Worm (Caenorhabditis elegans) whole organism, young adult: ENCODE data around the gene C32D5.7.

Experiments used
- B0261.1 ChIP-seq: sonication (generic microtip); optimal IDR thresholded peaks from 2 replicates; lab custom pipeline; 2016; ENCODE audit warnings: mild to moderate bottlenecking, missing genetic modification characterization, moderate library complexity, missing compliant biosample characterization
- F22D6.2 ChIP-seq: sonication (generic microtip); optimal IDR thresholded peaks from 2 replicates; lab custom pipeline; 2016; ENCODE audit warnings: mild to moderate bottlenecking, missing genetic modification characterization, missing compliant biosample characterization
- F23B12.7 ChIP-seq: sonication (generic microtip); optimal IDR thresholded peaks from 2 replicates; lab custom pipeline; 2017; ENCODE audit warnings: missing genetic modification characterization, mild to moderate bottlenecking, missing compliant biosample characterization, antibody characterized with exemption, moderate library complexity; ENCODE audit not compliant: insufficient read depth
- F33H1.4 ChIP-seq: fragments of 200-800 bp; sonication (Bioruptor generic); IDR thresholded peaks from 2 replicates; pipeline ENCODE4 v1.3.6; 2022; ENCODE audit warnings: missing genetic modification reagents, missing genetic modification characterization, missing compliant biosample characterization
- F37B4.10 ChIP-seq: fragments of 200-800 bp; sonication (Bioruptor generic); IDR thresholded peaks from 2 replicates; pipeline ENCODE4 v1.3.6; 2022; ENCODE audit warnings: missing genetic modification characterization, missing compliant biosample characterization
- F49E8.2 ChIP-seq: sonication (generic microtip); optimal IDR thresholded peaks from 3 replicates; lab custom pipeline; 2017; ENCODE audit warnings: missing genetic modification characterization, mild to moderate bottlenecking, missing compliant biosample characterization, antibody characterized with exemption, moderate library complexity; ENCODE audit not compliant: insufficient read depth
- K11D2.4 ChIP-seq: fragments of 200-800 bp; sonication (Bioruptor generic); IDR thresholded peaks from 2 replicates; pipeline ENCODE4 v1.3.6; 2022; ENCODE audit warnings: missing genetic modification reagents, missing genetic modification characterization, missing compliant biosample characterization
- Y56A3A.18 ChIP-seq: fragments of 200-800 bp; sonication (Bioruptor generic); IDR thresholded peaks from 2 replicates; pipeline ENCODE4 v1.3.6; 2022; ENCODE audit warnings: missing genetic modification reagents, missing genetic modification characterization, missing compliant biosample characterization
- Y79H2A.3 ChIP-seq: fragments of 200-800 bp; sonication (Bioruptor generic); conservative IDR thresholded peaks from 2 replicates; pipeline ENCODE4 v1.3.6; 2022; ENCODE audit warnings: missing genetic modification reagents, missing genetic modification characterization, missing compliant biosample characterization
- Y95B8A.8 ChIP-seq: fragments of 200-800 bp; sonication (Bioruptor generic); IDR thresholded peaks from 2 replicates; pipeline ENCODE4 v1.3.6; 2022; ENCODE audit warnings: missing genetic modification reagents, missing genetic modification characterization, missing compliant biosample characterization
- ama-1 ChIP-seq, 3 experiments: fragments of 150-350 bp in 1 of 3; sonication (generic microtip) in 2 of 3; optimal IDR thresholded peaks; 2 replicates each; lab custom pipeline; 2014 to 2018; ENCODE audit warnings: missing biosample characterization in 2 of 3, missing genetic modification characterization in 2 of 3, missing genetic modification reagents in 2 of 3
- aptf-3 ChIP-seq: fragments of 200-800 bp; sonication (Bioruptor generic); IDR thresholded peaks from 2 replicates; pipeline ENCODE4 v1.3.6; 2022; ENCODE audit warnings: missing genetic modification characterization, missing compliant biosample characterization
- atf-7 ChIP-seq: sonication (generic microtip); optimal IDR thresholded peaks from 2 replicates; lab custom pipeline; 2017; ENCODE audit warnings: mild to moderate bottlenecking, missing genetic modification characterization, missing compliant biosample characterization
- athp-1 ChIP-seq: sonication (generic microtip); optimal IDR thresholded peaks from 2 replicates; lab custom pipeline; 2017; ENCODE audit warnings: mild to moderate bottlenecking, missing genetic modification characterization, missing compliant biosample characterization
- bed-1 ChIP-seq: fragments of 200-800 bp; sonication (Bioruptor generic); IDR thresholded peaks from 2 replicates; pipeline ENCODE4 v1.3.6; 2022; ENCODE audit warnings: missing genetic modification reagents, missing genetic modification characterization, missing compliant biosample characterization
- bed-2 ChIP-seq: fragments of 200-800 bp; sonication (Bioruptor generic); IDR thresholded peaks from 2 replicates; pipeline ENCODE4 v1.3.6; 2022; ENCODE audit warnings: missing genetic modification reagents, missing genetic modification characterization, missing compliant biosample characterization
- cebp-1 ChIP-seq, 2 experiments: fragments of 200-800 bp in 1 of 2; sonication (Bioruptor generic) in 1 of 2; sonication (generic microtip) in 1 of 2; IDR thresholded peaks in 1 of 2; optimal IDR thresholded peaks in 1 of 2; 2 replicates each; pipeline versions ENCODE4 v1.3.6 to Lab custom; 2017 to 2022; ENCODE audit warnings: missing compliant biosample characterization in 2 of 2, missing genetic modification characterization in 2 of 2, mild to moderate bottlenecking in 1 of 2, missing genetic modification reagents in 1 of 2, moderate library complexity in 1 of 2
- chd-7 ChIP-seq: sonication (generic microtip); optimal IDR thresholded peaks from 2 replicates; lab custom pipeline; 2016; ENCODE audit warnings: mild to moderate bottlenecking, missing genetic modification characterization, moderate library complexity, missing compliant biosample characterization
- die-1 ChIP-seq: sonication (generic microtip); optimal IDR thresholded peaks from 2 replicates; lab custom pipeline; 2016; ENCODE audit warnings: missing genotype, mild to moderate bottlenecking, missing genetic modification characterization, missing compliant biosample characterization
- egl-44 ChIP-seq: fragments of 200-800 bp; sonication (Bioruptor generic); IDR thresholded peaks from 2 replicates; pipeline ENCODE4 v1.3.6; 2022; ENCODE audit warnings: missing genetic modification reagents, missing genetic modification characterization, missing compliant biosample characterization
- egrh-3 ChIP-seq: fragments of 200-800 bp; sonication (Bioruptor generic); IDR thresholded peaks from 2 replicates; pipeline ENCODE4 v1.3.6; 2022; ENCODE audit warnings: missing genetic modification reagents, missing genetic modification characterization, missing compliant biosample characterization
- ekl-4 ChIP-seq: fragments of 200-800 bp; sonication (Bioruptor generic); IDR thresholded peaks from 2 replicates; pipeline ENCODE4 v1.3.6; 2022; ENCODE audit warnings: missing genetic modification reagents, missing genetic modification characterization, missing compliant biosample characterization
- him-1 ChIP-seq: sonication (generic microtip); optimal IDR thresholded peaks from 2 replicates; lab custom pipeline; 2016; ENCODE audit warnings: missing genotype, missing genetic modification reagents, missing genetic modification characterization, missing compliant biosample characterization
- hlh-12 ChIP-seq: sonication (generic microtip); optimal IDR thresholded peaks from 2 replicates; lab custom pipeline; 2016; ENCODE audit warnings: missing genetic modification characterization, missing compliant biosample characterization
- let-607 ChIP-seq, 2 experiments: fragments of 200-800 bp in 1 of 2; sonication (Bioruptor generic) in 1 of 2; sonication (generic microtip) in 1 of 2; optimal IDR thresholded peaks; 2 replicates each; lab custom pipeline; 2016 to 2018; ENCODE audit warnings: mild to moderate bottlenecking in 2 of 2, missing compliant biosample characterization in 2 of 2, missing genetic modification characterization in 2 of 2, moderate library complexity in 2 of 2, missing genotype in 1 of 2
- lin-35 ChIP-seq, 3 experiments: fragments of 150-350 bp in 2 of 3; sonication (generic microtip) in 1 of 3; optimal IDR thresholded peaks; 2 replicates each; lab custom pipeline; 2014 to 2018; ENCODE audit warnings: missing biosample characterization in 3 of 3, missing genetic modification characterization in 3 of 3, missing genetic modification reagents in 3 of 3
- lin-40 ChIP-seq: sonication (generic microtip); optimal IDR thresholded peaks from 2 replicates; lab custom pipeline; 2016; ENCODE audit warnings: missing genetic modification characterization, mild to moderate bottlenecking, missing compliant biosample characterization, missing genotype, missing genetic modification reagents
- madf-3 ChIP-seq: fragments of 200-800 bp; sonication (Bioruptor generic); IDR thresholded peaks from 2 replicates; pipeline ENCODE4 v1.3.6; 2022; ENCODE audit warnings: missing genetic modification reagents, missing genetic modification characterization, missing compliant biosample characterization
- nfya-1 ChIP-seq: sonication (generic microtip); optimal IDR thresholded peaks from 2 replicates; lab custom pipeline; 2017; ENCODE audit warnings: antibody characterized with exemption, missing compliant biosample characterization, missing genetic modification characterization, borderline replicate concordance; ENCODE audit not compliant: insufficient read depth
- nhr-179 ChIP-seq: sonication (generic microtip); optimal IDR thresholded peaks from 2 replicates; lab custom pipeline; 2016; ENCODE audit warnings: mild to moderate bottlenecking, missing genetic modification characterization, missing compliant biosample characterization
- nhr-27 ChIP-seq: fragments of 200-800 bp; sonication (Bioruptor generic); optimal IDR thresholded peaks from 2 replicates; lab custom pipeline; 2018; ENCODE audit warnings: mild to moderate bottlenecking, missing genetic modification characterization, moderate library complexity, missing compliant biosample characterization
- rpc-1 ChIP-seq, 2 experiments: fragments of 150-350 bp in 1 of 2; sonication (generic microtip) in 1 of 2; optimal IDR thresholded peaks; 2 replicates each; lab custom pipeline; 2014 to 2018; ENCODE audit warnings: missing biosample characterization in 1 of 2, missing genetic modification characterization in 1 of 2, missing genetic modification reagents in 1 of 2, missing genotype in 1 of 2
- somi-1 ChIP-seq: fragments of 200-800 bp; sonication (Bioruptor generic); optimal IDR thresholded peaks from 2 replicates; lab custom pipeline; 2018; ENCODE audit warnings: mild to moderate bottlenecking, missing genetic modification characterization, missing compliant biosample characterization
- zfh-2 ChIP-seq: fragments of 200-800 bp; sonication (Bioruptor generic); conservative IDR thresholded peaks from 2 replicates; pipeline ENCODE4 v1.3.6; 2022; ENCODE audit warnings: missing genetic modification reagents, missing genetic modification characterization, missing compliant biosample characterization
- ztf-22 ChIP-seq: fragments of 200-800 bp; sonication (Bioruptor generic); optimal IDR thresholded peaks from 2 replicates; lab custom pipeline; 2018; ENCODE audit warnings: mild to moderate bottlenecking, missing genetic modification characterization, moderate library complexity, missing compliant biosample characterization
- ztf-25 ChIP-seq: fragments of 200-800 bp; sonication (Bioruptor generic); IDR thresholded peaks from 2 replicates; pipeline ENCODE4 v1.3.6; 2022; ENCODE audit warnings: missing genetic modification reagents, missing genetic modification characterization, missing compliant biosample characterization
- ztf-26 ChIP-seq: sonication (generic microtip); optimal IDR thresholded peaks from 2 replicates; lab custom pipeline; 2017; ENCODE audit warnings: missing genetic modification characterization, missing compliant biosample characterization
- ztf-3 ChIP-seq: fragments of 200-800 bp; sonication (Bioruptor generic); optimal IDR thresholded peaks from 2 replicates; lab custom pipeline; 2018; ENCODE audit warnings: mild to moderate bottlenecking, missing genetic modification characterization, missing compliant biosample characterization

Gene C32D5.7

ce11 chrII:6360822-6361221 lies 21.0 kb upstream of the C32D5.7 start, which contains the start of gene K10B2.4 (continued):
- no peak for TF ChIP-seq ztf-26
- no peak for TF ChIP-seq aptf-3 (GFP tag; lab: Robert Waterston, UW)
- TF ChIP-seq B0261.1 (tag; lab: Kevin White, UChicago), result no peak
- peak; percentile 73 for TF ChIP-seq ekl-4 (GFP tag; lab: Robert Waterston, UW)
- no peak for TF ChIP-seq egl-44 (GFP tag; lab: Robert Waterston, UW)
- TF ChIP-seq bed-2 (GFP tag; lab: Robert Waterston, UW), result no peak
- TF ChIP-seq lin-35 (GFP tag; optimal IDR thresholded peaks at IDR 0.05; lab: Kevin White, UChicago), result peak in 1 of 3 experiments; percentile 47
- TF ChIP-seq nhr-27, result no peak
- TF ChIP-seq rpc-1 (optimal IDR thresholded peaks at IDR 0.05; lab: Kevin White, UChicago), result no peak
- TF ChIP-seq rpc-1 (tag; optimal IDR thresholded peaks at IDR 0.05; lab: Kevin White, UChicago), result no peak
- no peak for TF ChIP-seq athp-1 (tag; lab: Kevin White, UChicago)
- no peak for TF ChIP-seq ama-1 (optimal IDR thresholded peaks at IDR 0.05; lab: Kevin White, UChicago)
- TF ChIP-seq ama-1 (GFP tag; optimal IDR thresholded peaks at IDR 0.05; lab: Kevin White, UChicago), result peak in 1 of 2 experiments; percentile 38
- no peak for TF ChIP-seq F33H1.4 (GFP tag; lab: Robert Waterston, UW)
- TF ChIP-seq F49E8.2 (tag; lab: Kevin White, UChicago), result peak; percentile 43
- TF ChIP-seq cebp-1 (GFP tag; IDR thresholded peaks at IDR 0.05; lab: Robert Waterston, UW), result no peak
- peak; percentile 47 for TF ChIP-seq cebp-1 (tag; optimal IDR thresholded peaks at IDR 0.05; lab: Kevin White, UChicago)
- no peak for TF ChIP-seq somi-1 (GFP tag; lab: Kevin White, UChicago)
- peak; percentile 47 for TF ChIP-seq lin-40 (tag; lab: Kevin White, UChicago)
- no peak for TF ChIP-seq nfya-1 (tag; lab: Kevin White, UChicago)
- TF ChIP-seq egrh-3, result no peak
- TF ChIP-seq ztf-22 (GFP tag; lab: Kevin White, UChicago), result no peak
- TF ChIP-seq Y95B8A.8 (GFP tag; lab: Robert Waterston, UW), result no peak
- TF ChIP-seq F23B12.7 (tag; lab: Kevin White, UChicago), result peak; percentile 80
- peak; percentile 24 for TF ChIP-seq atf-7 (tag; lab: Kevin White, UChicago)
- TF ChIP-seq chd-7, result no peak
- no peak for TF ChIP-seq him-1
- TF ChIP-seq ztf-25 (GFP tag; lab: Robert Waterston, UW), result no peak
- no peak for TF ChIP-seq hlh-12
- no peak for TF ChIP-seq Y56A3A.18 (GFP tag; lab: Robert Waterston, UW)
- TF ChIP-seq F37B4.10, result no peak
- TF ChIP-seq bed-1 (GFP tag; lab: Robert Waterston, UW), result no peak
- TF ChIP-seq let-607 (tag; optimal IDR thresholded peaks at IDR 0.05; lab: Kevin White, UChicago), result peak in 1 of 2 experiments; percentile 5
- TF ChIP-seq madf-3 (GFP tag; lab: Robert Waterston, UW), result peak; percentile 74; the same call in 1 of the 2 replicates
- no peak for TF ChIP-seq nhr-179 (tag; lab: Kevin White, UChicago)
- no peak for TF ChIP-seq K11D2.4
- TF ChIP-seq zfh-2, result no peak

- TF ChIP-seq die-1 (no peak), F22D6.2 (no peak), ztf-3 (GFP tag; lab: Kevin White, UChicago) (no peak), Y79H2A.3 (no peak)
Observed at ce11 chrII:6358905-6359304, 19.1 kb upstream of the C32D5.7 start, which contains the start of gene C32D5.12. TSS of gene C32D5.12 (minus strand) at chrII:6359005.
